Fruit fly (Drosophila melanogaster): ENCODE measurements around the gene CG42680.

CG42680 gene

dm6 chr2L:14614897-14615602 is 27.0 kb upstream of the CG42680 start, which contains the start of the genes Adh and Adhr (continued):
- TF ChIP-seq CG11504 (tag; optimal IDR thresholded peaks at IDR 0.05): peak; percentile 89
- peak; percentile 33 for TF ChIP-seq HLH54F (GFP tag; optimal IDR thresholded peaks at IDR 0.05)
- TF ChIP-seq kay (GFP tag; optimal IDR thresholded peaks at IDR 0.05): no peak
- TF ChIP-seq nau (GFP tag; optimal IDR thresholded peaks at IDR 0.05): peak; percentile 63
- peak; percentile 71 for TF ChIP-seq CG18619 (GFP tag; optimal IDR thresholded peaks at IDR 0.05)
- no peak for TF ChIP-seq CG31365 (tag; optimal IDR thresholded peaks at IDR 0.05)
- TF ChIP-seq chif (GFP tag; optimal IDR thresholded peaks at IDR 0.05): peak; percentile 40 to 81
- peak; percentile 46; the same call in 1 of the 2 replicates for TF ChIP-seq ssp (GFP tag; IDR thresholded peaks at IDR 0.05)
- no peak for TF ChIP-seq CkIIα-i1 (GFP tag; IDR thresholded peaks at IDR 0.05)
- peak; percentile 71 for TF ChIP-seq tgo (GFP tag; IDR thresholded peaks at IDR 0.05)
- no peak for TF ChIP-seq Sry-β (GFP tag; optimal IDR thresholded peaks at IDR 0.05)
- TF ChIP-seq Abd-B (GFP tag; optimal IDR thresholded peaks at IDR 0.05): peak; percentile 51
- peak; percentile 88 for TF ChIP-seq Sox102F (GFP tag; optimal IDR thresholded peaks at IDR 0.05)
- TF ChIP-seq Atf6 (GFP tag; IDR thresholded peaks at IDR 0.05): peak; percentile 78
- peak; percentile 70 for TF ChIP-seq CG14710 (tag; optimal IDR thresholded peaks at IDR 0.05)
- TF ChIP-seq crc (GFP tag; optimal IDR thresholded peaks at IDR 0.05): no peak
- TF ChIP-seq lov (optimal IDR thresholded peaks at IDR 0.05): no peak
- no peak for TF ChIP-seq lov (GFP tag; IDR thresholded peaks at IDR 0.05)
- TF ChIP-seq tap (tag; optimal IDR thresholded peaks at IDR 0.05): peak; percentile 38
- peak; percentile 79 for TF ChIP-seq lmd (GFP tag; IDR thresholded peaks at IDR 0.05)
- TF ChIP-seq ci (GFP tag; IDR thresholded peaks at IDR 0.05): peak; percentile 34; the same call in 1 of the 3 replicates
- peak; percentile 65 for TF ChIP-seq CG6765 (GFP tag; optimal IDR thresholded peaks at IDR 0.05)
- TF ChIP-seq wdn (GFP tag; IDR thresholded peaks at IDR 0.05): peak; percentile 17; the same call in 1 of the 2 replicates
- TF ChIP-seq CG13775 (GFP tag; optimal IDR thresholded peaks at IDR 0.05): peak; percentile 79
- TF ChIP-seq ro (GFP tag; IDR thresholded peaks at IDR 0.05): no peak; the same call in 1 of the 2 replicates
- TF ChIP-seq CG1603 (tag; optimal IDR thresholded peaks at IDR 0.05): no peak
- no peak for TF ChIP-seq sr (GFP tag; IDR thresholded peaks at IDR 0.05)
- TF ChIP-seq CG8478 (optimal IDR thresholded peaks at IDR 0.05): no peak
- TF ChIP-seq abd-A (tag; optimal IDR thresholded peaks at IDR 0.05): no peak
- TF ChIP-seq CG8281 (tag; optimal IDR thresholded peaks at IDR 0.05): peak; percentile 40
- TF ChIP-seq CG43689 (GFP tag; IDR thresholded peaks at IDR 0.05): no peak
- TF ChIP-seq cato (GFP tag; optimal IDR thresholded peaks at IDR 0.05; ENCODE audit: borderline replicate concordance): no peak
- TF ChIP-seq Scr (GFP tag; IDR thresholded peaks at IDR 0.05; ENCODE audit: partially characterized antibody): no peak
- TF ChIP-seq MTF-1 (GFP tag; optimal IDR thresholded peaks at IDR 0.05; ENCODE audit: borderline replicate concordance): no peak
- TF ChIP-seq btn (GFP tag; optimal IDR thresholded peaks at IDR 0.05): no peak
- peak; percentile 53 for TF ChIP-seq kah (GFP tag; optimal IDR thresholded peaks at IDR 0.05)
- TF ChIP-seq odd (GFP tag; optimal IDR thresholded peaks at IDR 0.05): peak; percentile 72
- TF ChIP-seq CG14965 (GFP tag; optimal IDR thresholded peaks at IDR 0.05; ENCODE audit: borderline replicate concordance): no peak
- TF ChIP-seq Myb (GFP tag; optimal IDR thresholded peaks at IDR 0.05): peak; percentile 54
- TF ChIP-seq E2f1 (GFP tag; IDR thresholded peaks at IDR 0.05): peak; percentile 68
- peak; percentile 76 for TF ChIP-seq CG17385 (GFP tag; optimal IDR thresholded peaks at IDR 0.05)
- peak; percentile 55 to 73 for TF ChIP-seq Pdp1 (GFP tag; optimal IDR thresholded peaks at IDR 0.05)
- peak; percentile 29 for TF ChIP-seq ewg (GFP tag; optimal IDR thresholded peaks at IDR 0.05)
- TF ChIP-seq sens-2 (GFP tag; IDR thresholded peaks at IDR 0.05): peak; percentile 36; the same call in 1 of the 2 replicates
- TF ChIP-seq Gug (GFP tag; IDR thresholded peaks at IDR 0.05): no peak
- peak; percentile 26; the same call in 1 of the 2 replicates for TF ChIP-seq Ada2b (GFP tag; IDR thresholded peaks at IDR 0.05)
- TF ChIP-seq CG15479 (GFP tag; optimal IDR thresholded peaks at IDR 0.05): no peak
- peak; percentile 44 for TF ChIP-seq tin (GFP tag; optimal IDR thresholded peaks at IDR 0.05)
- no peak for TF ChIP-seq cas (GFP tag; IDR thresholded peaks at IDR 0.05)
- peak; percentile 91 for TF ChIP-seq CG2678 (tag; optimal IDR thresholded peaks at IDR 0.05)
